1 fruit fly cellular context compared by ENCODE assay signal in genomic region chr3L:15013957-15014692, dm6.
A peak's percentile ranks its signal among the peaks of the same experiment; 100 is the strongest.
TF ChIP-seq lines count a peak whose summit lies in the region.

Reck (minus strand) TSS chr3L:15014062.

TF ChIP-seq in whole organism, embryonic, 481 proteins besides CTCF, POLR2A, EP300 and RAD21 (continued from another document and continues in another):
- TF ChIP-seq slbo (GFP tag; IDR thresholded peaks at IDR 0.05; lab: Robert Waterston, UW) (peak; percentile 77), salm (tag; optimal IDR thresholded peaks at IDR 0.05; lab: Kevin White, UChicago) (peak; percentile 63), CG10366 (GFP tag; IDR thresholded peaks at IDR 0.05; lab: Robert Waterston, UW) (peak; percentile 75), CG6654 (GFP tag; optimal IDR thresholded peaks at IDR 0.05; lab: Kevin White, UChicago) (peak; percentile 15), ssp (GFP tag; IDR thresholded peaks at IDR 0.05; lab: Robert Waterston, UW) (peak; percentile 39; the same call in 1 of the 2 replicates), CG14014 (GFP tag; IDR thresholded peaks at IDR 0.05; lab: Robert Waterston, UW) (peak; percentile 86), CG10565 (GFP tag; optimal IDR thresholded peaks at IDR 0.05; lab: Kevin White, UChicago) (no peak), CG3407 (GFP tag; optimal IDR thresholded peaks at IDR 0.05; lab: Kevin White, UChicago) (peak; percentile 47), Doc3 (GFP tag; IDR thresholded peaks at IDR 0.05; lab: Robert Waterston, UW; ENCODE audit: partially characterized antibody) (no peak), sna (GFP tag; IDR thresholded peaks at IDR 0.05; lab: Robert Waterston, UW; ENCODE audit: partially characterized antibody) (no peak), CG7839 (tag; optimal IDR thresholded peaks at IDR 0.05; lab: Kevin White, UChicago) (peak; percentile 83), cad (GFP tag; optimal IDR thresholded peaks at IDR 0.05; lab: Kevin White, UChicago) (no peak), sisA (GFP tag; IDR thresholded peaks at IDR 0.05; lab: Robert Waterston, UW) (peak; percentile 84), trh (GFP tag; optimal IDR thresholded peaks at IDR 0.05; lab: Kevin White, UChicago) (peak; percentile 68), ewg (GFP tag; optimal IDR thresholded peaks at IDR 0.05; lab: Kevin White, UChicago) (peak; percentile 71), Nf-YC (tag; optimal IDR thresholded peaks at IDR 0.05; lab: Kevin White, UChicago) (peak; percentile 40), CG16815 (GFP tag; optimal IDR thresholded peaks at IDR 0.05; lab: Kevin White, UChicago) (peak; percentile 59), CG3838 (GFP tag; optimal IDR thresholded peaks at IDR 0.05; lab: Kevin White, UChicago) (peak; percentile 39), fd102C (GFP tag; optimal IDR thresholded peaks at IDR 0.05; lab: Kevin White, UChicago) (no peak), Xbp1 (GFP tag; optimal IDR thresholded peaks at IDR 0.05; lab: Kevin White, UChicago) (peak; percentile 87), CG9932 (GFP tag; IDR thresholded peaks at IDR 0.05; lab: Robert Waterston, UW) (peak; percentile 60), Dp (GFP tag; optimal IDR thresholded peaks at IDR 0.05; lab: Kevin White, UChicago) (peak; percentile 52), Dbx (GFP tag; IDR thresholded peaks at IDR 0.05; lab: Robert Waterston, UW) (peak; percentile 60; the same call in 2 of the 3 replicates), CG3726 (GFP tag; IDR thresholded peaks at IDR 0.05; lab: Robert Waterston, UW) (0 out of 3 replicates have a peak, but pooled peaks have one; percentile 9), Med (GFP tag; lab: Kevin White, UChicago) (peak; percentile 93), CG7745 (tag; optimal IDR thresholded peaks at IDR 0.05; lab: Kevin White, UChicago) (no peak), pnt (GFP tag; optimal IDR thresholded peaks at IDR 0.05; lab: Kevin White, UChicago) (peak; percentile 32), dysf (GFP tag; IDR thresholded peaks at IDR 0.05; lab: Robert Waterston, UW) (peak; percentile 79), Aef1 (GFP tag; IDR thresholded peaks at IDR 0.05; lab: Robert Waterston, UW) (peak; percentile 73), CG33557 (GFP tag; optimal IDR thresholded peaks at IDR 0.05; lab: Kevin White, UChicago) (peak; percentile 59), CG32532 (GFP tag; IDR thresholded peaks at IDR 0.05; lab: Robert Waterston, UW) (peak; percentile 80; the same call in 1 of the 2 replicates), zfh1 (GFP tag; IDR thresholded peaks at IDR 0.05; lab: Robert Waterston, UW) (peak; percentile 83; the same call in 2 of the 3 replicates), Gsc (GFP tag; IDR thresholded peaks at IDR 0.05; lab: Robert Waterston, UW) (no peak), Rfx (GFP tag; IDR thresholded peaks at IDR 0.05; lab: Robert Waterston, UW) (peak; percentile 76), CG6791 (GFP tag; IDR thresholded peaks at IDR 0.05; lab: Robert Waterston, UW; ENCODE audit: partially characterized antibody) (no peak), ftz-f1 (GFP tag; optimal IDR thresholded peaks at IDR 0.05; lab: Kevin White, UChicago) (no peak), az2 (GFP tag; optimal IDR thresholded peaks at IDR 0.05; lab: Kevin White, UChicago) (peak; percentile 89), Max (GFP tag; optimal IDR thresholded peaks at IDR 0.05; lab: Kevin White, UChicago) (peak; percentile 71), CG30431 (GFP tag; optimal IDR thresholded peaks at IDR 0.05; lab: Kevin White, UChicago) (peak; percentile 71), CG31441 (GFP tag; IDR thresholded peaks at IDR 0.05; lab: Robert Waterston, UW) (peak; percentile 90), nerfin-2 (GFP tag; IDR thresholded peaks at IDR 0.05; lab: Robert Waterston, UW; ENCODE audit: partially characterized antibody) (no peak), Six4 (GFP tag; optimal IDR thresholded peaks at IDR 0.05; lab: Kevin White, UChicago) (peak; percentile 79), Hr78 (GFP tag; optimal IDR thresholded peaks at IDR 0.05; lab: Kevin White, UChicago) (peak in 1 of 2 experiments; percentile 54), prd (optimal IDR thresholded peaks at IDR 0.05; lab: Kevin White, UChicago) (no peak), prd (GFP tag; IDR thresholded peaks at IDR 0.05; lab: Robert Waterston, UW) (peak; percentile 71), Blimp-1 (GFP tag; optimal IDR thresholded peaks at IDR 0.05; lab: Kevin White, UChicago) (peak; percentile 92), CG14441 (GFP tag; IDR thresholded peaks at IDR 0.05; lab: Robert Waterston, UW) (peak; percentile 81), insv (GFP tag; optimal IDR thresholded peaks at IDR 0.05; lab: Kevin White, UChicago) (no peak), Scr (GFP tag; IDR thresholded peaks at IDR 0.05; lab: Robert Waterston, UW; ENCODE audit: partially characterized antibody) (no peak), CG17829 (tag; optimal IDR thresholded peaks at IDR 0.05; lab: Kevin White, UChicago) (peak; percentile 89), bowl (GFP tag; IDR thresholded peaks at IDR 0.05; lab: Robert Waterston, UW) (peak; percentile 49), Lpt (GFP tag; optimal IDR thresholded peaks at IDR 0.05; lab: Kevin White, UChicago) (no peak), cg (GFP tag; optimal IDR thresholded peaks at IDR 0.05; lab: Kevin White, UChicago) (no peak), Sox102F (GFP tag; optimal IDR thresholded peaks at IDR 0.05; lab: Kevin White, UChicago) (peak; percentile 90), Fer2 (tag; optimal IDR thresholded peaks at IDR 0.05; lab: Kevin White, UChicago) (peak; percentile 54), Chrac-16 (GFP tag; optimal IDR thresholded peaks at IDR 0.05; lab: Kevin White, UChicago) (peak; percentile 72), peb (GFP tag; IDR thresholded peaks at IDR 0.05; lab: Robert Waterston, UW) (no peak), NC2α (GFP tag; optimal IDR thresholded peaks at IDR 0.05; lab: Kevin White, UChicago) (peak; percentile 21), al (GFP tag; IDR thresholded peaks at IDR 0.05; lab: Robert Waterston, UW) (peak; percentile 74), bsh (GFP tag; optimal IDR thresholded peaks at IDR 0.05; lab: Kevin White, UChicago) (peak; percentile 77 to 89), Poxn (GFP tag; IDR thresholded peaks at IDR 0.05; lab: Robert Waterston, UW) (no peak), CG8089 (GFP tag; optimal IDR thresholded peaks at IDR 0.05; lab: Kevin White, UChicago) (peak; percentile 44), CG2202 (tag; optimal IDR thresholded peaks at IDR 0.05; lab: Kevin White, UChicago) (peak; percentile 71), Neu2 (GFP tag; optimal IDR thresholded peaks at IDR 0.05; lab: Kevin White, UChicago; ENCODE audit: borderline replicate concordance) (no peak), maf-S (GFP tag; optimal IDR thresholded peaks at IDR 0.05; lab: Kevin White, UChicago) (peak; percentile 15), HmgD (GFP tag; optimal IDR thresholded peaks at IDR 0.05; lab: Kevin White, UChicago) (no peak), jumu (GFP tag; optimal IDR thresholded peaks at IDR 0.05; lab: Kevin White, UChicago) (no peak), CG8924 (tag; optimal IDR thresholded peaks at IDR 0.05; lab: Kevin White, UChicago) (peak; percentile 89), zfh2 (GFP tag; optimal IDR thresholded peaks at IDR 0.05; lab: Kevin White, UChicago) (no peak), sc (optimal IDR thresholded peaks at IDR 0.05; lab: Kevin White, UChicago) (no peak), sc (GFP tag; optimal IDR thresholded peaks at IDR 0.05; lab: Kevin White, UChicago) (peak; percentile 52), ems (GFP tag; optimal IDR thresholded peaks at IDR 0.05; lab: Kevin White, UChicago) (peak; percentile 50), Nf-YB (GFP tag; optimal IDR thresholded peaks at IDR 0.05; lab: Kevin White, UChicago) (peak; percentile 65), Lim3 (GFP tag; IDR thresholded peaks at IDR 0.05; lab: Robert Waterston, UW) (no peak), chif (GFP tag; optimal IDR thresholded peaks at IDR 0.05; lab: Kevin White, UChicago) (peak; percentile 40 to 63), ase (GFP tag; IDR thresholded peaks at IDR 0.05; lab: Robert Waterston, UW) (peak; percentile 77; the same call in 2 of the 3 replicates), CG31388 (GFP tag; optimal IDR thresholded peaks at IDR 0.05; lab: Kevin White, UChicago) (peak; percentile 12), Hr51 (GFP tag; optimal IDR thresholded peaks at IDR 0.05; lab: Kevin White, UChicago) (peak; percentile 48 to 90), Mrtf (GFP tag; IDR thresholded peaks at IDR 0.05; lab: Robert Waterston, UW) (peak; percentile 53; the same call in 2 of the 3 replicates), CG7357 (GFP tag; IDR thresholded peaks at IDR 0.05; lab: Robert Waterston, UW) (peak; percentile 43; the same call in 1 of the 3 replicates), CG15479 (GFP tag; optimal IDR thresholded peaks at IDR 0.05; lab: Kevin White, UChicago) (no peak), ham (GFP tag; IDR thresholded peaks at IDR 0.05; lab: Robert Waterston, UW) (no peak), twi (tag; optimal IDR thresholded peaks at IDR 0.05; lab: Kevin White, UChicago) (peak; percentile 41), pum (GFP tag; optimal IDR thresholded peaks at IDR 0.05; lab: Kevin White, UChicago) (peak; percentile 47), jing (GFP tag; optimal IDR thresholded peaks at IDR 0.05; lab: Kevin White, UChicago) (peak; percentile 28), CG1792 (GFP tag; optimal IDR thresholded peaks at IDR 0.05; lab: Kevin White, UChicago) (peak; percentile 3), CG6683 (GFP tag; optimal IDR thresholded peaks at IDR 0.05; lab: Kevin White, UChicago) (peak; percentile 65), slp2 (GFP tag; optimal IDR thresholded peaks at IDR 0.05; lab: Kevin White, UChicago) (peak; percentile 35), sd (tag; optimal IDR thresholded peaks at IDR 0.05; lab: Kevin White, UChicago) (peak; percentile 3), phol (tag; optimal IDR thresholded peaks at IDR 0.05; lab: Kevin White, UChicago) (peak; percentile 88), MTF-1 (GFP tag; optimal IDR thresholded peaks at IDR 0.05; lab: Kevin White, UChicago; ENCODE audit: borderline replicate concordance) (peak; percentile 77), ci (GFP tag; IDR thresholded peaks at IDR 0.05; lab: Robert Waterston, UW) (peak; percentile 94), h (optimal IDR thresholded peaks at IDR 0.05; lab: Kevin White, UChicago) (no peak), pan (optimal IDR thresholded peaks at IDR 0.05; lab: Kevin White, UChicago) (no peak), pan (GFP tag; optimal IDR thresholded peaks at IDR 0.05 in 1 of 2, IDR thresholded peaks at IDR 0.05 in 1 of 2) (peak in 1 of 2 experiments; percentile 89), zen2 (GFP tag; IDR thresholded peaks at IDR 0.05; lab: Robert Waterston, UW; ENCODE audit: partially characterized antibody) (no peak), CG7372 (GFP tag; IDR thresholded peaks at IDR 0.05; lab: Robert Waterston, UW) (peak; percentile 59), Sry-β (GFP tag; optimal IDR thresholded peaks at IDR 0.05; lab: Kevin White, UChicago) (no peak), GATAe (GFP tag; conservative IDR thresholded peaks at IDR 0.05; lab: Robert Waterston, UW) (no peak), fru (optimal IDR thresholded peaks at IDR 0.05; lab: Kevin White, UChicago) (no peak), wdn (GFP tag; IDR thresholded peaks at IDR 0.05; lab: Robert Waterston, UW) (no peak), org-1 (GFP tag; optimal IDR thresholded peaks at IDR 0.05; lab: Kevin White, UChicago) (peak; percentile 22), CG5180 (GFP tag; optimal IDR thresholded peaks at IDR 0.05; lab: Kevin White, UChicago) (peak; percentile 72), CG4854 (GFP tag; optimal IDR thresholded peaks at IDR 0.05; lab: Kevin White, UChicago) (peak; percentile 81), tio (GFP tag; optimal IDR thresholded peaks at IDR 0.05; lab: Kevin White, UChicago) (peak; percentile 83), D (optimal IDR thresholded peaks at IDR 0.05; lab: Kevin White, UChicago) (no peak), D (GFP tag; optimal IDR thresholded peaks at IDR 0.05; lab: Kevin White, UChicago) (peak; percentile 86), MBD-R2 (GFP tag; IDR thresholded peaks at IDR 0.05; lab: Robert Waterston, UW) (no peak; the same call in 1 of the 2 replicates), vnd (GFP tag; IDR thresholded peaks at IDR 0.05; lab: Robert Waterston, UW; ENCODE audit: partially characterized antibody) (no peak), CG15011 (GFP tag; optimal IDR thresholded peaks at IDR 0.05; lab: Kevin White, UChicago) (no peak), CG14050 (GFP tag; IDR thresholded peaks at IDR 0.05; lab: Robert Waterston, UW) (peak; percentile 80), CG8388 (GFP tag; optimal IDR thresholded peaks at IDR 0.05; lab: Kevin White, UChicago) (peak; percentile 88), CG18619 (GFP tag; optimal IDR thresholded peaks at IDR 0.05; lab: Kevin White, UChicago) (peak; percentile 75), CG8281 (tag; optimal IDR thresholded peaks at IDR 0.05; lab: Kevin White, UChicago) (peak; percentile 56), gcm (GFP tag; optimal IDR thresholded peaks at IDR 0.05; lab: Kevin White, UChicago) (peak; percentile 90), Sin3A (optimal IDR thresholded peaks at IDR 0.05; lab: Kevin White, UChicago) (no peak), CG12155 (GFP tag; optimal IDR thresholded peaks at IDR 0.05; lab: Kevin White, UChicago) (peak; percentile 55), Fer3 (tag; optimal IDR thresholded peaks at IDR 0.05; lab: Kevin White, UChicago) (peak; percentile 79), CG15696 (tag; optimal IDR thresholded peaks at IDR 0.05; lab: Kevin White, UChicago) (peak; percentile 69), klu (GFP tag; IDR thresholded peaks at IDR 0.05; lab: Robert Waterston, UW) (no peak), aop (GFP tag; IDR thresholded peaks at IDR 0.05; lab: Robert Waterston, UW) (peak; percentile 29; the same call in 1 of the 2 replicates), amos (GFP tag; IDR thresholded peaks at IDR 0.05; lab: Robert Waterston, UW; ENCODE audit: partially characterized antibody) (no peak), Elba2 (GFP tag; optimal IDR thresholded peaks at IDR 0.05; lab: Kevin White, UChicago) (no peak), CG3995 (GFP tag; optimal IDR thresholded peaks at IDR 0.05; lab: Kevin White, UChicago) (no peak), CG30403 (GFP tag; optimal IDR thresholded peaks at IDR 0.05; lab: Kevin White, UChicago) (peak; percentile 82), ind (GFP tag; optimal IDR thresholded peaks at IDR 0.05; lab: Kevin White, UChicago) (peak; percentile 81), Stat92E (GFP tag; optimal IDR thresholded peaks at IDR 0.05; lab: Kevin White, UChicago) (peak in 1 of 3 experiments; percentile 27), mirr (GFP tag; optimal IDR thresholded peaks at IDR 0.05; lab: Kevin White, UChicago) (no peak), fd96Cb (tag; optimal IDR thresholded peaks at IDR 0.05; lab: Kevin White, UChicago) (peak; percentile 88), CG18764 (GFP tag; optimal IDR thresholded peaks at IDR 0.05; lab: Kevin White, UChicago) (peak; percentile 82), CG1233 (GFP tag; optimal IDR thresholded peaks at IDR 0.05; lab: Kevin White, UChicago) (peak; percentile 85)
